Fruit fly (Drosophila melanogaster) Kc167 (cell line): ENCODE data around the gene aqz.

Source experiments
- Myc ChIP-seq: fragments of >200 bp; optimal IDR thresholded peaks from 2 replicates; lab custom pipeline; 2017; ENCODE audit warnings: missing external identifiers
- h ChIP-seq: fragments of >200 bp; optimal IDR thresholded peaks from 3 replicates; lab custom pipeline; 2018; ENCODE audit warnings: missing external identifiers
- insv ChIP-seq: fragments of >200 bp; optimal IDR thresholded peaks from 3 replicates; lab custom pipeline; 2018; ENCODE audit warnings: missing external identifiers
- psq ChIP-seq: fragments of >200 bp; optimal IDR thresholded peaks from 2 replicates; lab custom pipeline; 2017; ENCODE audit warnings: missing external identifiers
- ttk ChIP-seq: sonication (Bioruptor generic); optimal IDR thresholded peaks from 2 replicates; lab custom pipeline; 2017; ENCODE audit warnings: missing external identifiers

- TF ChIP-seq h: no peak
- TF ChIP-seq psq (lab: Kevin White, UChicago): no peak
- no peak for TF ChIP-seq ttk (lab: Kevin White, UChicago)
- TF ChIP-seq Myc (lab: Kevin White, UChicago): no peak
- TF ChIP-seq insv (lab: Kevin White, UChicago): no peak
These were observed 22.1 kb downstream of the aqz start for dm6 chr3R:8798332-8798731.
